Worm (Caenorhabditis elegans) whole organism, young adult: Measurements from ENCODE around the gene klp-3.

Experiments
- F52B5.7 ChIP-seq: sonication (generic microtip); optimal IDR thresholded peaks from 2 replicates; lab custom pipeline; 2016; ENCODE audit warnings: mild to moderate bottlenecking, missing genetic modification characterization, missing compliant biosample characterization
- ama-1 ChIP-seq, 3 experiments: fragments of 150-350 bp in 1 of 3; sonication (generic microtip) in 2 of 3; optimal IDR thresholded peaks; 2 replicates each; lab custom pipeline; 2014 to 2018; ENCODE audit warnings: missing biosample characterization in 2 of 3, missing genetic modification characterization in 2 of 3, missing genetic modification reagents in 2 of 3
- athp-1 ChIP-seq: sonication (generic microtip); optimal IDR thresholded peaks from 2 replicates; lab custom pipeline; 2017; ENCODE audit warnings: mild to moderate bottlenecking, missing genetic modification characterization, missing compliant biosample characterization
- efl-1 ChIP-seq: fragments of 150-350 bp; optimal IDR thresholded peaks from 2 replicates; lab custom pipeline; 2014; ENCODE audit warnings: missing biosample characterization, missing genetic modification reagents, missing genetic modification characterization
- let-526 ChIP-seq: fragments of 200-800 bp; sonication (Bioruptor generic); IDR thresholded peaks from 2 replicates; pipeline ENCODE4 v1.3.6; 2022; ENCODE audit warnings: missing genetic modification reagents, missing genetic modification characterization, missing compliant biosample characterization
- lin-35 ChIP-seq, 3 experiments: fragments of 150-350 bp in 2 of 3; sonication (generic microtip) in 1 of 3; optimal IDR thresholded peaks; 2 replicates each; lab custom pipeline; 2014 to 2018; ENCODE audit warnings: missing biosample characterization in 3 of 3, missing genetic modification characterization in 3 of 3, missing genetic modification reagents in 3 of 3
- sdz-38 ChIP-seq: sonication (generic microtip); optimal IDR thresholded peaks from 2 replicates; lab custom pipeline; 2016; ENCODE audit warnings: missing genotype, missing genetic modification characterization, missing compliant biosample characterization
- snpc-1.3 ChIP-seq: sonication (generic microtip); optimal IDR thresholded peaks from 2 replicates; lab custom pipeline; 2017; ENCODE audit warnings: missing genetic modification characterization, mild to moderate bottlenecking, missing compliant biosample characterization, antibody characterized with exemption, moderate library complexity, missing genotype, missing genetic modification reagents; ENCODE audit not compliant: insufficient read depth

- TF ChIP-seq lin-35 (GFP tag; optimal IDR thresholded peaks at IDR 0.05; lab: Kevin White, UChicago) (no peak), sdz-38 (tag; lab: Kevin White, UChicago) (no peak), ama-1 (optimal IDR thresholded peaks at IDR 0.05; lab: Kevin White, UChicago) (no peak), ama-1 (GFP tag; optimal IDR thresholded peaks at IDR 0.05; lab: Kevin White, UChicago) (no peak), F52B5.7 (tag; lab: Kevin White, UChicago) (no peak), athp-1 (tag; lab: Kevin White, UChicago) (no peak), snpc-1.3 (tag; lab: Kevin White, UChicago) (no peak), let-526 (GFP tag; lab: Robert Waterston, UW) (no peak), efl-1 (no peak)
Measured at ce11 chrII:7838661-7839060, 3.5 kb upstream of the klp-3 start.
